Worm (Caenorhabditis elegans) whole organism, L3 larva: ENCODE data around the gene K09C4.10.

Source experiments
- ama-1 ChIP-seq: fragments of 150-350 bp; optimal IDR thresholded peaks from 2 replicates; lab custom pipeline; 2018
- eor-1 ChIP-seq, 2 experiments: fragments of 150-350 bp; optimal IDR thresholded peaks; 2 replicates each; lab custom pipeline; 2014 to 2018; ENCODE audit warnings: missing biosample characterization in 2 of 2, missing genetic modification characterization in 2 of 2
- fos-1 ChIP-seq: fragments of 150-350 bp; optimal IDR thresholded peaks from 2 replicates; lab custom pipeline; 2014; ENCODE audit warnings: missing biosample characterization, missing genetic modification characterization
- mdl-1 ChIP-seq: fragments of 150-350 bp; optimal IDR thresholded peaks from 2 replicates; lab custom pipeline; 2014; ENCODE audit warnings: missing biosample characterization, missing genetic modification characterization
- nhr-23 ChIP-seq: fragments of 150-350 bp; optimal IDR thresholded peaks from 2 replicates; lab custom pipeline; 2014; ENCODE audit warnings: missing biosample characterization, missing genetic modification reagents, missing genetic modification characterization
- nhr-237 ChIP-seq: fragments of 150-350 bp; optimal IDR thresholded peaks from 2 replicates; lab custom pipeline; 2014; ENCODE audit warnings: missing biosample characterization, missing genetic modification characterization
- tbx-2 ChIP-seq: sonication (generic microtip); optimal IDR thresholded peaks from 2 replicates; lab custom pipeline; 2016; ENCODE audit warnings: mild to moderate bottlenecking, missing genetic modification characterization, missing compliant biosample characterization
- unc-62 ChIP-seq: fragments of 150-350 bp; sonication (generic microtip); optimal IDR thresholded peaks from 4 replicates; lab custom pipeline; 2014; ENCODE audit warnings: missing biosample characterization, missing genetic modification reagents, missing genetic modification characterization

ce11 chrX:3260509-3260908 lies 19.5 kb downstream of the K09C4.10 start, which contains the start of gene lbp-2:
- TF ChIP-seq tbx-2 (no peak), eor-1 (tag; optimal IDR thresholded peaks at IDR 0.05; lab: Kevin White, UChicago) (no peak), fos-1 (tag; lab: Kevin White, UChicago) (no peak), nhr-23 (tag; lab: Kevin White, UChicago) (no peak), mdl-1 (tag; lab: Kevin White, UChicago) (no peak), ama-1 (lab: Kevin White, UChicago) (no peak), unc-62 (GFP tag; lab: Kevin White, UChicago) (no peak), nhr-237 (tag; lab: Kevin White, UChicago) (no peak)
